Fruit fly (Drosophila melanogaster): ENCODE results near the gene CG10479.

dm6 chr3L:5947110-5947731, 28.6 kb downstream of the CG10479 start:
- TF ChIP-seq CG34406 (GFP tag; optimal IDR thresholded peaks at IDR 0.05) (no peak), esn (GFP tag; optimal IDR thresholded peaks at IDR 0.05) (no peak), CG6854 (GFP tag; optimal IDR thresholded peaks at IDR 0.05) (no peak), CG15336 (GFP tag; IDR thresholded peaks at IDR 0.05) (no peak), CG9139 (GFP tag; optimal IDR thresholded peaks at IDR 0.05) (no peak), CG16779 (tag; optimal IDR thresholded peaks at IDR 0.05) (no peak), CG6792 (GFP tag; optimal IDR thresholded peaks at IDR 0.05) (no peak), fd85E (GFP tag; optimal IDR thresholded peaks at IDR 0.05) (no peak), CG8119 (GFP tag; IDR thresholded peaks at IDR 0.05) (no peak), pdm3 (GFP tag; optimal IDR thresholded peaks at IDR 0.05) (no peak), Lpt (GFP tag; optimal IDR thresholded peaks at IDR 0.05) (no peak), Sox102F (GFP tag; optimal IDR thresholded peaks at IDR 0.05) (no peak), acj6 (GFP tag; optimal IDR thresholded peaks at IDR 0.05) (no peak)
